Worm (Caenorhabditis elegans) whole organism, mixed stage, embryonic: ENCODE data around the gene F56D2.3.

Experiments
- M03D4.4 ChIP-seq: sonication (generic microtip); optimal IDR thresholded peaks from 2 replicates; lab custom pipeline; 2017; ENCODE audit warnings: mild to moderate bottlenecking, missing genetic modification characterization, missing compliant biosample characterization
- blmp-1 ChIP-seq: fragments of 150-350 bp; optimal IDR thresholded peaks from 2 replicates; lab custom pipeline; 2014; ENCODE audit warnings: missing biosample characterization, missing genetic modification characterization
- ceh-39 ChIP-seq: fragments of 150-350 bp; optimal IDR thresholded peaks from 2 replicates; lab custom pipeline; 2014; ENCODE audit warnings: missing biosample characterization, missing genetic modification characterization
- ceh-43 ChIP-seq: fragments of 200-800 bp; sonication (Bioruptor generic); optimal IDR thresholded peaks from 2 replicates; lab custom pipeline; 2018; ENCODE audit warnings: mild to moderate bottlenecking, missing genetic modification characterization, moderate library complexity, missing compliant biosample characterization
- ceh-83 ChIP-seq: fragments of 200-800 bp; sonication (Bioruptor generic); optimal IDR thresholded peaks from 2 replicates; lab custom pipeline; 2018; ENCODE audit warnings: mild to moderate bottlenecking, missing genetic modification characterization, missing compliant biosample characterization
- ces-1 ChIP-seq: fragments of 150-350 bp; optimal IDR thresholded peaks from 2 replicates; lab custom pipeline; 2014; ENCODE audit warnings: missing biosample characterization, missing genetic modification reagents, missing genetic modification characterization
- cnd-1 ChIP-seq: fragments of 200-800 bp; sonication (Bioruptor generic); optimal IDR thresholded peaks from 2 replicates; lab custom pipeline; 2018; ENCODE audit warnings: mild to moderate bottlenecking, missing genetic modification characterization, missing compliant biosample characterization
- elt-1 ChIP-seq: sonication (generic microtip); optimal IDR thresholded peaks from 2 replicates; lab custom pipeline; 2017; ENCODE audit warnings: missing genetic modification characterization, mild to moderate bottlenecking, missing compliant biosample characterization, antibody characterized with exemption, moderate library complexity, borderline replicate concordance; ENCODE audit not compliant: insufficient read depth
- elt-3 ChIP-seq: fragments of 150-350 bp; optimal IDR thresholded peaks from 2 replicates; lab custom pipeline; 2014; ENCODE audit warnings: missing biosample characterization, missing genetic modification characterization
- flh-1 ChIP-seq: fragments of 200-800 bp; sonication (Bioruptor generic); optimal IDR thresholded peaks from 2 replicates; lab custom pipeline; 2018; ENCODE audit warnings: mild to moderate bottlenecking, missing genetic modification characterization, moderate library complexity, missing compliant biosample characterization
- ham-2 ChIP-seq: fragments of 200-800 bp; sonication (Bioruptor generic); optimal IDR thresholded peaks from 2 replicates; lab custom pipeline; 2018; ENCODE audit warnings: mild to moderate bottlenecking, missing genetic modification characterization, missing compliant biosample characterization
- hlh-1 ChIP-seq: fragments of 150-350 bp; optimal IDR thresholded peaks from 2 replicates; lab custom pipeline; 2014; ENCODE audit warnings: missing biosample characterization, missing genetic modification reagents, missing genetic modification characterization
- lin-13 ChIP-seq: fragments of 150-350 bp; optimal IDR thresholded peaks from 2 replicates; lab custom pipeline; 2014; ENCODE audit warnings: missing biosample characterization, missing genetic modification characterization
- lin-32 ChIP-seq: fragments of 200-800 bp; sonication (Bioruptor generic); optimal IDR thresholded peaks from 2 replicates; lab custom pipeline; 2018; ENCODE audit warnings: mild to moderate bottlenecking, missing genetic modification characterization, missing compliant biosample characterization
- lsy-2 ChIP-seq: fragments of 150-350 bp; optimal IDR thresholded peaks from 2 replicates; lab custom pipeline; 2014; ENCODE audit warnings: missing biosample characterization, missing genetic modification characterization
- mab-5 ChIP-seq: fragments of 150-350 bp; optimal IDR thresholded peaks from 2 replicates; lab custom pipeline; 2014; ENCODE audit warnings: missing biosample characterization, missing genetic modification characterization
- mep-1 ChIP-seq: fragments of 150-350 bp; optimal IDR thresholded peaks from 2 replicates; lab custom pipeline; 2017; ENCODE audit warnings: missing biosample characterization, missing genetic modification reagents, missing genetic modification characterization, inconsistent platforms
- mls-2 ChIP-seq: sonication (generic microtip); optimal IDR thresholded peaks from 2 replicates; lab custom pipeline; 2016; ENCODE audit warnings: mild to moderate bottlenecking, missing genetic modification characterization, moderate library complexity, missing compliant biosample characterization
- nhr-12 ChIP-seq: fragments of 150-350 bp; optimal IDR thresholded peaks from 2 replicates; lab custom pipeline; 2014; ENCODE audit warnings: missing biosample characterization, missing genetic modification characterization
- nhr-2 ChIP-seq: fragments of 150-350 bp; optimal IDR thresholded peaks from 2 replicates; lab custom pipeline; 2014; ENCODE audit warnings: missing biosample characterization, missing genetic modification characterization
- nhr-237 ChIP-seq: fragments of 150-350 bp; optimal IDR thresholded peaks from 2 replicates; lab custom pipeline; 2014; ENCODE audit warnings: missing biosample characterization, missing genetic modification characterization
- nhr-28 ChIP-seq: fragments of 150-350 bp; optimal IDR thresholded peaks from 2 replicates; lab custom pipeline; 2014; ENCODE audit warnings: missing biosample characterization, missing genetic modification characterization
- nhr-76 ChIP-seq: sonication (generic microtip); optimal IDR thresholded peaks from 2 replicates; lab custom pipeline; 2017; ENCODE audit warnings: missing biosample characterization, missing genetic modification characterization
- sem-2 ChIP-seq: fragments of 200-800 bp; sonication (Bioruptor generic); optimal IDR thresholded peaks from 2 replicates; lab custom pipeline; 2018; ENCODE audit warnings: mild to moderate bottlenecking, missing genetic modification characterization, missing compliant biosample characterization
- snpc-4 ChIP-seq: fragments of 150-350 bp; optimal IDR thresholded peaks from 2 replicates; lab custom pipeline; 2014; ENCODE audit warnings: missing biosample characterization, missing genetic modification characterization
- sptf-1 ChIP-seq: sonication (generic microtip); optimal IDR thresholded peaks from 2 replicates; lab custom pipeline; 2017; ENCODE audit warnings: mild to moderate bottlenecking, missing genetic modification characterization, moderate library complexity, missing compliant biosample characterization
- tbx-8 ChIP-seq: fragments of 200-800 bp; sonication (Bioruptor generic); optimal IDR thresholded peaks from 2 replicates; lab custom pipeline; 2018; ENCODE audit warnings: mild to moderate bottlenecking, missing genetic modification characterization, moderate library complexity, missing compliant biosample characterization
- unc-120 ChIP-seq: sonication (generic microtip); optimal IDR thresholded peaks from 2 replicates; lab custom pipeline; 2017; ENCODE audit warnings: missing genetic modification characterization, missing compliant biosample characterization; ENCODE audit not compliant: poor library complexity, severe bottlenecking
- unc-39 ChIP-seq: fragments of 150-350 bp; optimal IDR thresholded peaks from 2 replicates; lab custom pipeline; 2014; ENCODE audit warnings: missing biosample characterization, missing genetic modification characterization
- unc-62 ChIP-seq: fragments of 150-350 bp; optimal IDR thresholded peaks from 2 replicates; lab custom pipeline; 2014; ENCODE audit warnings: missing biosample characterization, missing genetic modification reagents, missing genetic modification characterization
- zip-8 ChIP-seq: fragments of 150-350 bp; optimal IDR thresholded peaks from 2 replicates; lab custom pipeline; 2014; ENCODE audit warnings: missing biosample characterization, missing genetic modification characterization
- ztf-11 ChIP-seq: fragments of 150-350 bp; optimal IDR thresholded peaks from 2 replicates; lab custom pipeline; 2014; ENCODE audit warnings: missing biosample characterization, missing genetic modification characterization

F56D2.3 gene

DNA sequence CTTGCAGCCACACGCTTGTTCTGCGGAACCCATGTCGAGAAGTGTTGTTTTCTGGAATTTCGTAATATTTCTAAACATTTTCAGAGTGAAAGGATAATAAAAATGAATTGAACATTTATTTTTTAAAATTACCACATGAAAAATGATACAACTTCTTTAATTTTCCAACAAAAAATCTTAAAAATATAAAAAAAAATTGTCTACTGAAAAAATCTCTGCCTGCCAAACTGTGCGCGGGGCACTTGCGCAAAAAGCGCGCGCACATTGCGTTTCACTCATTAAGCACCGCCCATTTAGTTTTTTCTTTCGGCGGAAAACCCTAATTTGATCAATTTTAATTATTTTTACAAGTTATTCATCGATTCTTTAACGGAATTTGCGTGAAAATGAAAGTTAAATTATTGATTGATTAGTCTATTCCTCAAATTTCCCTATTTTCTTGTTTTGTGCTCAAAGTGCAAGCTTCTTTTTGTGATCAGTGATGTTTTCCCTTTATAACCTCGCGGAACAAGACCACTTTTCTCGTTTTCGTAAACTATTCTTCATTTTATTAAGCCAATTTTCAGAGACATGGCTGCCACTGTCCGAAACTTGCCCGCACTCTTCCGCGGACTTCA is 29.8 kb upstream of the F56D2.3 start, which contains the start of the genes nmad-1 and hach-1 (continued):
- peak; percentile 36 for TF ChIP-seq lin-32 (GFP tag; lab: Kevin White, UChicago)
- TF ChIP-seq, all 35 proteins: peak for 26

DNA sequence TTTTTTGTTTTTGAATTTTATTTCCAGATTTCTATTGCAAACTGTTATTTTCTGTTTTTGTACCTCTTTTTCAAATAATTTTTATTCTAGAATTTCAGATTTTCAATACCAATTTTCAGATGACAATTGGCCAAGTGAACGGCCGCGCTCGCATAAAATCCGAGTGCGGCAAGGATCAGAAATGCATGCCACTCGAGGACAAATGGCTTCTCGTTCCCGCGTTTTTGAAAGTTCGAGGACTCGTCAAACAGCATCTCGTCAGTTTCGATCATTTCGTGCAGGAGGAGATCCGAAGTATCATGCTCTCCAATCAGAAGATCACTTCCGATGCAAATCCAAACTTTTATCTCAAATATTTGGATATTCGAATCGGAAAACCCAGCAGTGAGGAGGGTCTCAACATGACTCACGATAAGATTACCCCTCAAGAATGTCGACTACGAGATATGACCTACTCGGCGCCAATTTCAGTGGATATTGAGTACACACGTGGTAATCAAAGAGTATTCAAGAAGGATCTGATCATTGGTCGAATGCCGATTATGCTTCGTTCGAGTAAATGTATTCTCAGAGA is 27.4 kb upstream of the F56D2.3 start, which contains the start of gene rpc-2:
rpc-2 (plus strand) TSS at position 120 of the 574 bp plus-strand sequence.
- no peak for TF ChIP-seq nhr-76
- TF ChIP-seq flh-1 (GFP tag; lab: Kevin White, UChicago), result no peak
- TF ChIP-seq ham-2 (GFP tag; lab: Kevin White, UChicago), result no peak
- no peak for TF ChIP-seq elt-3 (tag; lab: Kevin White, UChicago)
- TF ChIP-seq cnd-1, result no peak
- no peak for TF ChIP-seq ceh-39
- TF ChIP-seq mls-2 (tag; lab: Kevin White, UChicago), result no peak
- TF ChIP-seq M03D4.4, result no peak
- TF ChIP-seq nhr-2 (tag; lab: Kevin White, UChicago), result no peak
- TF ChIP-seq ces-1, result no peak
- TF ChIP-seq snpc-4 (tag; lab: Kevin White, UChicago), result no peak
- TF ChIP-seq ceh-83 (GFP tag; lab: Kevin White, UChicago), result no peak
- TF ChIP-seq mab-5 (tag; lab: Kevin White, UChicago), result no peak
- TF ChIP-seq lin-32 (GFP tag; lab: Kevin White, UChicago), result no peak
- TF ChIP-seq tbx-8 (GFP tag; lab: Kevin White, UChicago), result no peak
- no peak for TF ChIP-seq zip-8 (tag; lab: Kevin White, UChicago)
- TF ChIP-seq, all 35 proteins: peak for 0

DNA sequence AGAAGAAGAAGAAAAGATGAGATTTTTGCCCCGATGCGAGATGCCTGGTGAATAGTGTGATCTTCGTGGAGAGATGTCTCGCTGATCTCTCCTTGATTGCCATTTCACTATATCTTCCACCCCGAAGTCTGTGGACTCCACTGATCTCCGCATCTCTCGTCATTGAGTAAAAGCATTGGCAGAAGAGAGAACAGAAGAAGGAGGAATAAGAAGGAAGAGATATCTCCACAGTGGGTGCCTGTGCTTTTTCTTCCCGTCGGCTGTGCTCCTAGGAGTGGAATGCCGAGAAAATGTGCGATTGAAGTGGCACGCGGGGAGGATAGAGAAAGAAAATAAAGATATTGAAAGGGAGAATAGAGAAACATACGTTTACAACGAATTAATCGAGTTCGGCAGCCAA is 21.1 kb upstream of the F56D2.3 start:
- no peak for TF ChIP-seq nhr-2 (tag; lab: Kevin White, UChicago)
- peak; percentile 37 for TF ChIP-seq nhr-237 (tag; lab: Kevin White, UChicago)
- no peak for TF ChIP-seq snpc-4 (tag; lab: Kevin White, UChicago)
- TF ChIP-seq ztf-11, result no peak
- no peak for TF ChIP-seq mep-1
- TF ChIP-seq ceh-39, result no peak
- TF ChIP-seq ceh-83 (GFP tag; lab: Kevin White, UChicago), result no peak
- TF ChIP-seq elt-3 (tag; lab: Kevin White, UChicago), result no peak
- peak; percentile 96 for TF ChIP-seq unc-120 (tag; lab: Kevin White, UChicago)
- TF ChIP-seq lsy-2 (tag; lab: Kevin White, UChicago), result no peak
- TF ChIP-seq unc-39 (tag; lab: Kevin White, UChicago), result no peak
- TF ChIP-seq mls-2 (tag; lab: Kevin White, UChicago), result no peak
- no peak for TF ChIP-seq ceh-43 (GFP tag; lab: Kevin White, UChicago)
- no peak for TF ChIP-seq sptf-1 (tag; lab: Kevin White, UChicago)
- TF ChIP-seq lin-13 (tag; lab: Kevin White, UChicago), result no peak
- TF ChIP-seq lin-32 (GFP tag; lab: Kevin White, UChicago), result no peak
- TF ChIP-seq elt-1 (tag; lab: Kevin White, UChicago), result no peak
- no peak for TF ChIP-seq blmp-1
- no peak for TF ChIP-seq mab-5 (tag; lab: Kevin White, UChicago)
- peak; percentile 62 for TF ChIP-seq unc-62 (GFP tag; lab: Kevin White, UChicago)
- no peak for TF ChIP-seq sem-2 (GFP tag; lab: Kevin White, UChicago)
- no peak for TF ChIP-seq tbx-8 (GFP tag; lab: Kevin White, UChicago)
- TF ChIP-seq nhr-28 (tag; lab: Kevin White, UChicago), result no peak
- TF ChIP-seq hlh-1 (tag; lab: Kevin White, UChicago), result peak; percentile 78
- TF ChIP-seq nhr-12 (tag; lab: Kevin White, UChicago), result no peak
- TF ChIP-seq nhr-76, result no peak
- no peak for TF ChIP-seq ham-2 (GFP tag; lab: Kevin White, UChicago)

DNA sequence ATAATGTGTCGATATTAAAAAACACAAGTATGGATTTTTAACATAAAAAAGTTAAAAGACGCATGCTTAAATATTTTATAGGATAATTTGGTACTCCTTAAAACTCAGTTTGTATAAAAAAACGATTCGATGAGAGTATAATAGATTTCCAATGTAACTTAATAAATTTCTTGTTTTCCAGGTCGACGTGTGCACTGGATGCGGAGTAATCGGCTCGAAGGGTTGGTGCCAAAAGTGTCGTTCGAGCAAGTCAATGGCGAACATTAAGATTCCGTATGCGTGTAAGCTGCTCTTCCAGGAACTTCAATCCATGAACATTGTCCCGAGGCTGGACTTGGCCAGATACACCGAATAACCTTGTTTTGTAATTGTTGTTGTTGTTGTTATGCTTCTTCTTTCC is 20.4 kb upstream of the F56D2.3 start:
- no peak for TF ChIP-seq unc-120 (tag; lab: Kevin White, UChicago)
- no peak for TF ChIP-seq sem-2 (GFP tag; lab: Kevin White, UChicago)
- TF ChIP-seq nhr-28 (tag; lab: Kevin White, UChicago), result no peak
- TF ChIP-seq ces-1, result no peak
- TF ChIP-seq lsy-2 (tag; lab: Kevin White, UChicago), result no peak
- no peak for TF ChIP-seq ceh-83 (GFP tag; lab: Kevin White, UChicago)
